Fruit fly (Drosophila melanogaster) whole organism, embryonic: Measurements from ENCODE around the gene CG10628.

Experiments
- ATbp ChIP-seq: fragments of 200-800 bp; sonication (Bioruptor generic); optimal IDR thresholded peaks from 2 replicates; lab custom pipeline; 2017; ENCODE audit warnings: missing biosample characterization, mild to moderate bottlenecking, missing genetic modification characterization, missing genetic modification reagents
- Abd-B ChIP-seq: fragments of 200-800 bp; sonication (Bioruptor generic); optimal IDR thresholded peaks from 2 replicates; lab custom pipeline; 2018; ENCODE audit warnings: missing biosample characterization, mild to moderate bottlenecking, missing genetic modification characterization, moderate library complexity
- BtbVII ChIP-seq: fragments of 200-800 bp; sonication (Bioruptor generic); optimal IDR thresholded peaks from 3 replicates; lab custom pipeline; 2017; ENCODE audit warnings: missing biosample characterization, mild to moderate bottlenecking, missing genetic modification characterization
- CG10543 ChIP-seq: fragments of 200-800 bp; sonication (Bioruptor generic); optimal IDR thresholded peaks from 3 replicates; lab custom pipeline; 2017; ENCODE audit warnings: missing biosample characterization, mild to moderate bottlenecking, missing genetic modification characterization, moderate library complexity
- CG10654 ChIP-seq: fragments of 200-800 bp; sonication (Bioruptor generic); optimal IDR thresholded peaks from 2 replicates; lab custom pipeline; 2016; ENCODE audit warnings: missing biosample characterization, missing genetic modification characterization
- CG11504 ChIP-seq: fragments of 200-800 bp; sonication (Bioruptor generic); optimal IDR thresholded peaks from 3 replicates; lab custom pipeline; 2019; ENCODE audit warnings: missing biosample characterization, mild to moderate bottlenecking, missing genetic modification characterization, moderate library complexity
- CG12071 ChIP-seq: fragments of 200-800 bp; sonication (Bioruptor generic); optimal IDR thresholded peaks from 3 replicates; lab custom pipeline; 2018; ENCODE audit warnings: missing biosample characterization, mild to moderate bottlenecking, missing genetic modification characterization
- CG12104 ChIP-seq: fragments of 200-800 bp; sonication (Bioruptor generic); optimal IDR thresholded peaks from 3 replicates; lab custom pipeline; 2016; ENCODE audit warnings: missing biosample characterization, missing genetic modification characterization
- CG12155 ChIP-seq: fragments of 200-800 bp; sonication (Bioruptor generic); optimal IDR thresholded peaks from 3 replicates; lab custom pipeline; 2016; ENCODE audit warnings: missing biosample characterization, missing genetic modification characterization
- CG13296 ChIP-seq: fragments of 200-800 bp; sonication (Bioruptor generic); optimal IDR thresholded peaks from 3 replicates; lab custom pipeline; 2018; ENCODE audit warnings: missing biosample characterization, mild to moderate bottlenecking, missing genetic modification characterization
- CG13894 ChIP-seq: fragments of 200-800 bp; sonication (Bioruptor generic); optimal IDR thresholded peaks from 3 replicates; lab custom pipeline; 2018; ENCODE audit warnings: missing biosample characterization, mild to moderate bottlenecking, missing genetic modification characterization, moderate library complexity
- CG15011 ChIP-seq: fragments of 200-800 bp; sonication (Bioruptor generic); optimal IDR thresholded peaks from 3 replicates; lab custom pipeline; 2018; ENCODE audit warnings: missing biosample characterization, mild to moderate bottlenecking, missing genetic modification characterization
- CG15269 ChIP-seq: fragments of 200-800 bp; sonication (Bioruptor generic); optimal IDR thresholded peaks from 2 replicates; lab custom pipeline; 2018; ENCODE audit warnings: missing biosample characterization, mild to moderate bottlenecking, missing genetic modification characterization, moderate library complexity
- CG18011 ChIP-seq: fragments of 200-800 bp; sonication (Bioruptor generic); optimal IDR thresholded peaks from 2 replicates; lab custom pipeline; 2017; ENCODE audit warnings: missing biosample characterization, missing genetic modification characterization, mild to moderate bottlenecking, moderate library complexity, missing genotype
- CG18262 ChIP-seq: fragments of 200-800 bp; optimal IDR thresholded peaks from 3 replicates; lab custom pipeline; 2019; ENCODE audit warnings: missing biosample characterization, mild to moderate bottlenecking, missing genetic modification characterization, moderate library complexity
- CG2202 ChIP-seq: fragments of 200-800 bp; sonication (Bioruptor generic); optimal IDR thresholded peaks from 2 replicates; lab custom pipeline; 2018; ENCODE audit warnings: missing biosample characterization, mild to moderate bottlenecking, missing genetic modification characterization
- CG34422 ChIP-seq: fragments of 200-800 bp; sonication (Bioruptor generic); IDR thresholded peaks from 3 replicates; pipeline ENCODE4 v1.3.6; 2022; ENCODE audit warnings: missing biosample characterization, missing genetic modification characterization
- CG42726 ChIP-seq: fragments of 200-800 bp; sonication (Bioruptor generic); IDR thresholded peaks from 2 replicates; pipeline ENCODE4 v1.3.6; 2022; ENCODE audit warnings: missing biosample characterization, missing genetic modification characterization; ENCODE audit not compliant: partially characterized antibody
- CG7839 ChIP-seq: fragments of 200-800 bp; sonication (Bioruptor generic); optimal IDR thresholded peaks from 3 replicates; lab custom pipeline; 2018; ENCODE audit warnings: missing biosample characterization, mild to moderate bottlenecking, missing genetic modification characterization, moderate library complexity
- CG7963 ChIP-seq: fragments of 200-800 bp; sonication (Bioruptor generic); IDR thresholded peaks from 3 replicates; pipeline ENCODE4 v1.3.6; 2022; ENCODE audit warnings: missing biosample characterization, missing genetic modification characterization; ENCODE audit not compliant: partially characterized antibody
- CHES-1-like ChIP-seq: fragments of 200-800 bp; sonication (Bioruptor generic); optimal IDR thresholded peaks from 2 replicates; lab custom pipeline; 2016; ENCODE audit warnings: missing biosample characterization, missing genetic modification characterization
- Doc3 ChIP-seq: fragments of 200-800 bp; sonication (Bioruptor generic); IDR thresholded peaks from 3 replicates; pipeline ENCODE4 v1.3.6; 2022; ENCODE audit warnings: missing biosample characterization, missing genetic modification characterization; ENCODE audit not compliant: partially characterized antibody
- HLH4C ChIP-seq: fragments of 200-800 bp; sonication (Bioruptor generic); IDR thresholded peaks from 3 replicates; pipeline ENCODE4 v1.3.6; 2022; ENCODE audit warnings: missing biosample characterization, missing genetic modification characterization; ENCODE audit not compliant: partially characterized antibody
- Hsf ChIP-seq: fragments of 200-800 bp; sonication (Bioruptor generic); optimal IDR thresholded peaks from 3 replicates; lab custom pipeline; 2016; ENCODE audit warnings: missing biosample characterization, missing genetic modification characterization
- Lhr ChIP-seq: fragments of 200-800 bp; sonication (Bioruptor generic); optimal IDR thresholded peaks from 3 replicates; lab custom pipeline; 2017; ENCODE audit warnings: mild to moderate bottlenecking, missing biosample characterization, missing genetic modification reagents, missing genetic modification characterization
- Myb ChIP-seq: fragments of 200-800 bp; sonication (Bioruptor generic); optimal IDR thresholded peaks from 2 replicates; lab custom pipeline; 2016; ENCODE audit warnings: missing biosample characterization, missing genetic modification characterization
- Nf-YC ChIP-seq: fragments of 200-800 bp; optimal IDR thresholded peaks from 3 replicates; lab custom pipeline; 2019; ENCODE audit warnings: missing biosample characterization, mild to moderate bottlenecking, missing genetic modification characterization, moderate library complexity
- NfI ChIP-seq: fragments of 200-800 bp; sonication (Bioruptor generic); optimal IDR thresholded peaks from 3 replicates; lab custom pipeline; 2018; ENCODE audit warnings: missing biosample characterization, mild to moderate bottlenecking, missing genetic modification characterization, moderate library complexity
- Oaz ChIP-seq: fragments of 200-800 bp; sonication (Bioruptor generic); IDR thresholded peaks from 2 replicates; pipeline ENCODE4 v1.3.6; 2022; ENCODE audit warnings: missing biosample characterization, missing genetic modification characterization
- Sox100B ChIP-seq: fragments of 200-800 bp; sonication (Bioruptor generic); optimal IDR thresholded peaks from 3 replicates; lab custom pipeline; 2018; ENCODE audit warnings: missing biosample characterization, mild to moderate bottlenecking, missing genetic modification characterization
- Sox102F ChIP-seq: fragments of 200-800 bp; sonication (Bioruptor generic); optimal IDR thresholded peaks from 2 replicates; lab custom pipeline; 2018; ENCODE audit warnings: missing biosample characterization, mild to moderate bottlenecking, missing genetic modification characterization, moderate library complexity
- TFAM ChIP-seq: fragments of 200-800 bp; sonication (Bioruptor generic); optimal IDR thresholded peaks from 2 replicates; lab custom pipeline; 2017; ENCODE audit warnings: missing biosample characterization, missing genetic modification characterization, inconsistent platforms
- Usf ChIP-seq: fragments of 200-800 bp; sonication (Bioruptor generic); optimal IDR thresholded peaks from 2 replicates; lab custom pipeline; 2017; ENCODE audit warnings: missing genotype, missing biosample characterization, missing genetic modification characterization
- ap ChIP-seq: fragments of 200-800 bp; sonication (Bioruptor generic); IDR thresholded peaks from 2 replicates; pipeline ENCODE4 v1.3.6; 2022; ENCODE audit warnings: missing biosample characterization, missing genetic modification characterization
- ara ChIP-seq: fragments of 200-800 bp; sonication (Bioruptor generic); IDR thresholded peaks from 2 replicates; pipeline ENCODE4 v1.3.6; 2022; ENCODE audit warnings: missing biosample characterization, missing genetic modification characterization
- bsh ChIP-seq, 2 experiments: fragments of 200-800 bp; sonication (Bioruptor generic); optimal IDR thresholded peaks; 2 replicates each; lab custom pipeline; 2017 to 2018; ENCODE audit warnings: mild to moderate bottlenecking in 2 of 2, missing biosample characterization in 2 of 2, missing genetic modification characterization in 2 of 2, moderate library complexity in 1 of 2
- caup ChIP-seq: fragments of 200-800 bp; sonication (Bioruptor generic); optimal IDR thresholded peaks from 3 replicates; lab custom pipeline; 2017; ENCODE audit warnings: missing biosample characterization, mild to moderate bottlenecking, missing genetic modification characterization, moderate library complexity; ENCODE audit not compliant: severe bottlenecking
- cg ChIP-seq: fragments of 200-800 bp; sonication (Bioruptor generic); optimal IDR thresholded peaks from 3 replicates; lab custom pipeline; 2019; ENCODE audit warnings: missing biosample characterization, mild to moderate bottlenecking, missing genetic modification characterization, moderate library complexity
- ci ChIP-seq: fragments of 200-800 bp; sonication (Bioruptor generic); IDR thresholded peaks from 3 replicates; pipeline ENCODE4 v1.3.6; 2022; ENCODE audit warnings: missing biosample characterization, missing genetic modification characterization
- gfzf ChIP-seq: fragments of 200-800 bp; sonication (Bioruptor generic); optimal IDR thresholded peaks from 2 replicates; lab custom pipeline; 2016; ENCODE audit warnings: missing biosample characterization, mild to moderate bottlenecking, missing genetic modification characterization, moderate library complexity
- h ChIP-seq: fragments of >200 bp; optimal IDR thresholded peaks from 2 replicates; lab custom pipeline; 2017
- nmo ChIP-seq: fragments of 200-800 bp; sonication (Bioruptor generic); optimal IDR thresholded peaks from 2 replicates; lab custom pipeline; 2018; ENCODE audit warnings: missing biosample characterization, mild to moderate bottlenecking, missing genetic modification characterization, moderate library complexity
- sd ChIP-seq: fragments of 200-800 bp; sonication (Bioruptor generic); optimal IDR thresholded peaks from 3 replicates; lab custom pipeline; 2018; ENCODE audit warnings: missing biosample characterization, mild to moderate bottlenecking, missing genetic modification characterization, moderate library complexity
- slou ChIP-seq: fragments of 200-800 bp; sonication (Bioruptor generic); optimal IDR thresholded peaks from 3 replicates; lab custom pipeline; 2016; ENCODE audit warnings: missing biosample characterization, missing genetic modification characterization
- tio ChIP-seq: fragments of 200-800 bp; sonication (Bioruptor generic); optimal IDR thresholded peaks from 2 replicates; lab custom pipeline; 2017; ENCODE audit warnings: missing biosample characterization, missing genetic modification characterization, inconsistent platforms
- tna ChIP-seq: fragments of 200-800 bp; sonication (Bioruptor generic); IDR thresholded peaks from 2 replicates; pipeline ENCODE4 v1.3.6; 2022; ENCODE audit warnings: missing biosample characterization, missing genetic modification characterization; ENCODE audit not compliant: partially characterized antibody
- tx ChIP-seq: fragments of 200-800 bp; sonication (Bioruptor generic); optimal IDR thresholded peaks from 2 replicates; lab custom pipeline; 2016; ENCODE audit warnings: missing biosample characterization, missing genetic modification characterization
- vvl ChIP-seq: fragments of 200-800 bp; sonication (Bioruptor generic); IDR thresholded peaks from 2 replicates; pipeline ENCODE4 v1.3.6; 2022; ENCODE audit warnings: missing biosample characterization, missing genetic modification characterization

CG10628 gene

DNA sequence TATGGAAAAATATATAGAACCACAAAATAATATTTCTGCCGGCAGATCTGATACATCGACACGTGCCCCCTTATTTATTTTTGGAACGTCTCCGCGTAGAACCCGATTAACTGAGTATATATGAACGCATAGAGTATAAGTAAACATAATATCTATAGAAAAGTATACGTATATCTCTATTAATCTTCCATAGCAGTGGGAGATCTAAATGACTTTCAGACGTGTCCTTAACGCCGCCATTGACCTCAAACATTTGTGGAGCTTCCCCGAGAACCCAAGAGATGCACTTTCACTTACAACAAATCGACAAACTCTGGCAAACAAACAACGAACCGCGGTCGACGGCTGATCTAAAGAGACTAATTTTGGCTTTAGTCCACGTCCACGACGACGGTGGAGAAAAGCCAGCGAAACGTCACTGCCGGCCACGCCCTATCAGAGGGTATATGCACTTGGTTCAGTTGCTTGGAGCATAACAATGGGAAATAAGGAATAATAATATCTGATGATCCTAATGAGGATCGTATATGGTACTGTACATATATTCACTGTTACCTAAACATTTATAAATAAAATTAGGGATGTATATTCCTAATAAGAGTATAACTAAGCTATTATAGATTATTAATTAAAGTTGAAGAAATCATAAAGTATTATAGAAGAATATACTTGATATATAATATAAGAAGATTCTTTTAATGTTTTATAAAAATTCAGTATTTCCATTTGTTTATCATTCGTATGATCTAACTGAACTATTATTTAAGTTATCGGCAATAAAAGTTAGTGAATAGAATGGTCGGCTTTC lies 5.6 kb upstream of the CG10628 start, which contains the start of gene fbp (continued):
- TF ChIP-seq NfI (GFP tag; lab: Kevin White, UChicago) (peak; percentile 13), CG2202 (no peak), CG12155 (GFP tag; lab: Kevin White, UChicago) (peak; percentile 54), sd (no peak), CG18011 (peak; percentile 33), ATbp (GFP tag; lab: Kevin White, UChicago) (peak; percentile 26), Myb (no peak), TFAM (GFP tag; lab: Kevin White, UChicago) (no peak), nmo (GFP tag; lab: Kevin White, UChicago) (peak; percentile 86), Sox102F (peak; percentile 62), Hsf (peak; percentile 29), vvl (GFP tag; lab: Robert Waterston, UW) (peak; percentile 56; the same call in 1 of the 2 replicates), Abd-B (GFP tag; lab: Kevin White, UChicago) (peak; percentile 65), h (lab: Kevin White, UChicago) (no peak), CG13894 (tag; lab: Kevin White, UChicago) (peak; percentile 70), Doc3 (GFP tag; lab: Robert Waterston, UW) (no peak), ci (GFP tag; lab: Robert Waterston, UW) (peak; percentile 60; the same call in 2 of the 3 replicates), Oaz (GFP tag; lab: Robert Waterston, UW) (no peak), CG12071 (GFP tag; lab: Kevin White, UChicago) (no peak), CG12104 (GFP tag; lab: Kevin White, UChicago) (peak; percentile 68), CG10654 (GFP tag; lab: Kevin White, UChicago) (peak; percentile 59), CG7963 (GFP tag; lab: Robert Waterston, UW) (no peak), Lhr (no peak), HLH4C (GFP tag; lab: Robert Waterston, UW) (no peak), Nf-YC (tag; lab: Kevin White, UChicago) (peak; percentile 65), ap (GFP tag; lab: Robert Waterston, UW) (no peak), Sox100B (peak; percentile 88), BtbVII (GFP tag; lab: Kevin White, UChicago) (peak; percentile 58), CG34422 (GFP tag; lab: Robert Waterston, UW) (peak; percentile 71; the same call in 2 of the 3 replicates), Usf (GFP tag; lab: Kevin White, UChicago) (peak; percentile 64), CG13296 (peak; percentile 4), CG7839 (tag; lab: Kevin White, UChicago) (peak; percentile 75), tio (GFP tag; lab: Kevin White, UChicago) (peak; percentile 74), tx (no peak), caup (GFP tag; lab: Kevin White, UChicago) (peak; percentile 27), ara (GFP tag; lab: Robert Waterston, UW) (no peak), CG10543 (GFP tag; lab: Kevin White, UChicago) (peak; percentile 67), slou (no peak), CHES-1-like (GFP tag; lab: Kevin White, UChicago) (peak; percentile 11), cg (GFP tag; lab: Kevin White, UChicago) (no peak), CG42726 (GFP tag; lab: Robert Waterston, UW) (no peak), CG11504 (tag; lab: Kevin White, UChicago) (peak; percentile 82), CG15011 (GFP tag; lab: Kevin White, UChicago) (peak; percentile 24), bsh (GFP tag; optimal IDR thresholded peaks at IDR 0.05; lab: Kevin White, UChicago) (peak; percentile 56 to 61), CG15269 (tag; lab: Kevin White, UChicago) (peak; percentile 62), CG18262 (tag; lab: Kevin White, UChicago) (peak; percentile 89), gfzf (GFP tag; lab: Kevin White, UChicago) (no peak), tna (GFP tag; lab: Robert Waterston, UW) (no peak)
